Worm (Caenorhabditis elegans): Measurements from ENCODE around the gene math-13.

DNA sequence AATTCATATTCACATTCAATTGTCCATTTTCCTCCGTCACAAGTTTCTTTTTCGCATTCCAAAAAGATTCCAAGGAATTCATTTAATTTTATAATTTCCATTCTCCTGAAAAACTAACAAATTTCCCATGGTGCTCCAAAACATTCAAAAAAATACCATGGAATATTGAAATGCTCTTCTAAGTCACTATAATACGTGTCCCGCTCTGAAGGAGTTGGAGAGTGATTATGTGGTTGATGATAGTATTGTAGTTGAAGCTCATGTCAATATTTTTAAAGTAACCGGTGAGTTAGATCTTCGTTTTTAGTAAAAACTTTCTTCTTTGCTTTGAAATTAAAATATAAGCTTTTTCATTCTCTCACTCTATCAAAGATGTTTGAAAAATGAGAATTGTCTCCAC lies 14.9 kb downstream of the math-13 start, which contains the start of gene math-9:
- TF ChIP-seq med-1 (GFP tag; optimal IDR thresholded peaks at IDR 0.05; ENCODE audit: insufficient read depth): no peak
- TF ChIP-seq tab-1 (GFP tag; IDR thresholded peaks at IDR 0.05): no peak
- TF ChIP-seq T22C8.4 (GFP tag; IDR thresholded peaks at IDR 0.05): no peak
